Fruit fly (Drosophila melanogaster) whole organism, embryonic: ENCODE measurements around the gene CG15439.
A peak's percentile ranks its signal among the peaks of the same experiment; 100 is the strongest.

Experiments
- B-H1 ChIP-seq: fragments of 200-800 bp; sonication (Bioruptor generic); IDR thresholded peaks from 3 replicates; pipeline ENCODE4 v1.3.6; 2022; ENCODE audit warnings: missing biosample characterization, missing genetic modification characterization
- Bgb ChIP-seq: fragments of 200-800 bp; sonication (Bioruptor generic); IDR thresholded peaks from 2 replicates; pipeline ENCODE4 v1.3.6; 2022; ENCODE audit warnings: missing biosample characterization, missing genetic modification characterization; ENCODE audit not compliant: partially characterized antibody
- Blimp-1 ChIP-seq: fragments of 200-800 bp; sonication (Bioruptor generic); optimal IDR thresholded peaks from 3 replicates; lab custom pipeline; 2018; ENCODE audit warnings: missing biosample characterization, missing genetic modification characterization, mild to moderate bottlenecking, moderate library complexity, missing genetic modification reagents
- CG10147 ChIP-seq: fragments of 200-800 bp; sonication (Bioruptor generic); optimal IDR thresholded peaks from 2 replicates; lab custom pipeline; 2019; ENCODE audit warnings: missing biosample characterization, mild to moderate bottlenecking, missing genetic modification characterization, moderate library complexity
- CG10959 ChIP-seq: fragments of 200-800 bp; sonication (Bioruptor generic); IDR thresholded peaks from 2 replicates; pipeline ENCODE4 v1.3.6; 2022; ENCODE audit warnings: missing biosample characterization, missing genetic modification characterization
- CG11696 ChIP-seq: fragments of 200-800 bp; sonication (Bioruptor generic); IDR thresholded peaks from 2 replicates; pipeline ENCODE4 v1.3.6; 2022; ENCODE audit warnings: missing biosample characterization, missing genetic modification characterization
- CG14441 ChIP-seq: fragments of 200-800 bp; sonication (Bioruptor generic); IDR thresholded peaks from 2 replicates; pipeline ENCODE4 v1.3.6; 2022; ENCODE audit warnings: missing biosample characterization, missing genetic modification characterization
- CG14667 ChIP-seq: fragments of 200-800 bp; sonication (Bioruptor generic); IDR thresholded peaks from 2 replicates; pipeline ENCODE4 v1.3.6; 2022; ENCODE audit warnings: missing biosample characterization, missing genetic modification characterization
- CG15011 ChIP-seq: fragments of 200-800 bp; sonication (Bioruptor generic); optimal IDR thresholded peaks from 3 replicates; lab custom pipeline; 2018; ENCODE audit warnings: missing biosample characterization, mild to moderate bottlenecking, missing genetic modification characterization
- CG15601 ChIP-seq: fragments of 200-800 bp; sonication (Bioruptor generic); optimal IDR thresholded peaks from 3 replicates; lab custom pipeline; 2019; ENCODE audit warnings: missing biosample characterization, mild to moderate bottlenecking, missing genetic modification characterization, moderate library complexity
- CG1603 ChIP-seq: fragments of 200-800 bp; sonication (Bioruptor generic); optimal IDR thresholded peaks from 2 replicates; lab custom pipeline; 2019; ENCODE audit warnings: missing biosample characterization, mild to moderate bottlenecking, missing genetic modification characterization, moderate library complexity
- CG30431 ChIP-seq: fragments of 200-800 bp; sonication (Bioruptor generic); optimal IDR thresholded peaks from 2 replicates; lab custom pipeline; 2017; ENCODE audit warnings: missing biosample characterization, missing genetic modification characterization
- CG4820 ChIP-seq: fragments of 200-800 bp; sonication (Bioruptor generic); optimal IDR thresholded peaks from 3 replicates; lab custom pipeline; 2016; ENCODE audit warnings: missing biosample characterization, missing genetic modification characterization
- CG6813 ChIP-seq: fragments of 200-800 bp; sonication (Bioruptor generic); optimal IDR thresholded peaks from 2 replicates; lab custom pipeline; 2017; ENCODE audit warnings: missing biosample characterization, missing genetic modification characterization, mild to moderate bottlenecking, moderate library complexity, missing genetic modification reagents
- CG8290 ChIP-seq, 3 experiments: fragments of 200-800 bp; sonication (Bioruptor generic); optimal IDR thresholded peaks; 2 replicates each; lab custom pipeline; 2016 to 2019; ENCODE audit warnings: missing biosample characterization in 3 of 3, missing genetic modification characterization in 3 of 3, mild to moderate bottlenecking in 2 of 3, moderate library complexity in 1 of 3
- CG8765 ChIP-seq: fragments of 200-800 bp; sonication (Bioruptor generic); IDR thresholded peaks from 2 replicates; pipeline ENCODE4 v1.3.6; 2022; ENCODE audit warnings: missing biosample characterization, missing genetic modification characterization
- CG9932 ChIP-seq: fragments of 200-800 bp; sonication (Bioruptor generic); IDR thresholded peaks from 2 replicates; pipeline ENCODE4 v1.3.6; 2022; ENCODE audit warnings: missing biosample characterization, missing genetic modification characterization
- CTCF ChIP-seq: fragments of 200-800 bp; sonication (Bioruptor generic); optimal IDR thresholded peaks from 2 replicates; lab custom pipeline; 2017; ENCODE audit warnings: missing biosample characterization, mild to moderate bottlenecking, missing genetic modification characterization, moderate library complexity
- D19A ChIP-seq: fragments of 200-800 bp; optimal IDR thresholded peaks from 3 replicates; lab custom pipeline; 2019; ENCODE audit warnings: missing biosample characterization, mild to moderate bottlenecking, missing genetic modification characterization, moderate library complexity
- Dbx ChIP-seq: fragments of 200-800 bp; sonication (Bioruptor generic); IDR thresholded peaks from 3 replicates; pipeline ENCODE4 v1.3.6; 2022; ENCODE audit warnings: missing biosample characterization, missing genetic modification characterization
- Dip2 ChIP-seq: fragments of 200-800 bp; sonication (Bioruptor generic); IDR thresholded peaks from 2 replicates; pipeline ENCODE4 v1.3.6; 2022; ENCODE audit warnings: missing biosample characterization, missing genetic modification characterization
- Ets65A ChIP-seq: fragments of 200-800 bp; sonication (Bioruptor generic); peaks from one replicate; lab custom pipeline; 2016; ENCODE audit warnings: missing biosample characterization, missing genetic modification characterization
- H2.0 ChIP-seq: fragments of 200-800 bp; sonication (Bioruptor generic); IDR thresholded peaks from 2 replicates; pipeline ENCODE4 v1.3.6; 2022; ENCODE audit warnings: missing biosample characterization, missing genetic modification characterization
- HLH3B ChIP-seq: fragments of 200-800 bp; sonication (Bioruptor generic); IDR thresholded peaks from 2 replicates; pipeline ENCODE4 v1.3.6; 2022; ENCODE audit warnings: missing biosample characterization, missing genetic modification characterization
- Hr39 ChIP-seq: fragments of >200 bp; optimal IDR thresholded peaks from 2 replicates; lab custom pipeline; 2017
- Mad ChIP-seq: fragments of 200-800 bp; sonication (Bioruptor generic); optimal IDR thresholded peaks from 2 replicates; lab custom pipeline; 2016; ENCODE audit warnings: missing biosample characterization, missing genetic modification characterization
- Mes4 ChIP-seq: fragments of 200-800 bp; sonication (Bioruptor generic); optimal IDR thresholded peaks from 2 replicates; lab custom pipeline; 2016; ENCODE audit warnings: missing biosample characterization, missing genetic modification characterization
- NFAT ChIP-seq: fragments of 200-800 bp; sonication (Bioruptor generic); IDR thresholded peaks from 2 replicates; pipeline ENCODE4 v1.3.6; 2022; ENCODE audit warnings: missing biosample characterization, missing genetic modification characterization
- Neu2 ChIP-seq: fragments of 200-800 bp; sonication (Bioruptor generic); optimal IDR thresholded peaks from 3 replicates; lab custom pipeline; 2016; ENCODE audit warnings: missing biosample characterization, missing genetic modification characterization, borderline replicate concordance
- Pdp1 ChIP-seq, 2 experiments: fragments of 200-800 bp; sonication (Bioruptor generic); optimal IDR thresholded peaks; 3 replicates each; lab custom pipeline; 2016; ENCODE audit warnings: missing biosample characterization in 2 of 2, missing genetic modification characterization in 2 of 2, mild to moderate bottlenecking in 1 of 2, moderate library complexity in 1 of 2
- Ptx1 ChIP-seq: fragments of 200-800 bp; sonication (Bioruptor generic); IDR thresholded peaks from 2 replicates; pipeline ENCODE4 v1.3.6; 2022; ENCODE audit warnings: missing biosample characterization, missing genetic modification characterization
- Sry-β ChIP-seq: fragments of 200-800 bp; sonication (Bioruptor generic); optimal IDR thresholded peaks from 2 replicates; lab custom pipeline; 2018; ENCODE audit warnings: missing biosample characterization, mild to moderate bottlenecking, missing genetic modification characterization, moderate library complexity
- Xbp1 ChIP-seq: fragments of 200-800 bp; sonication (Bioruptor generic); optimal IDR thresholded peaks from 3 replicates; lab custom pipeline; 2016; ENCODE audit warnings: missing biosample characterization, mild to moderate bottlenecking, missing genetic modification characterization
- cato ChIP-seq: fragments of 200-800 bp; sonication (Bioruptor generic); optimal IDR thresholded peaks from 2 replicates; lab custom pipeline; 2016; ENCODE audit warnings: missing biosample characterization, missing genetic modification characterization, borderline replicate concordance
- ci ChIP-seq: fragments of 200-800 bp; sonication (Bioruptor generic); IDR thresholded peaks from 3 replicates; pipeline ENCODE4 v1.3.6; 2022; ENCODE audit warnings: missing biosample characterization, missing genetic modification characterization
- da ChIP-seq: fragments of 200-800 bp; sonication (Bioruptor generic); optimal IDR thresholded peaks from 2 replicates; lab custom pipeline; 2016; ENCODE audit warnings: missing biosample characterization, missing genetic modification characterization
- dimm ChIP-seq: fragments of 200-800 bp; sonication (Bioruptor generic); IDR thresholded peaks from 2 replicates; pipeline ENCODE4 v1.3.6; 2022; ENCODE audit warnings: missing biosample characterization, missing genetic modification characterization
- dpn ChIP-seq, 2 experiments: fragments of 200-800 bp; sonication (Bioruptor generic); optimal IDR thresholded peaks; 3 replicates each; lab custom pipeline; 2016; ENCODE audit warnings: missing biosample characterization in 2 of 2, missing genetic modification characterization in 2 of 2
- fu2 ChIP-seq: fragments of 200-800 bp; sonication (Bioruptor generic); optimal IDR thresholded peaks from 2 replicates; lab custom pipeline; 2016; ENCODE audit warnings: missing biosample characterization, missing genetic modification characterization
- jumu ChIP-seq: fragments of 200-800 bp; sonication (Bioruptor generic); optimal IDR thresholded peaks from 3 replicates; lab custom pipeline; 2016; ENCODE audit warnings: missing biosample characterization, missing genetic modification characterization
- lmd ChIP-seq: fragments of 200-800 bp; sonication (Bioruptor generic); IDR thresholded peaks from 2 replicates; pipeline ENCODE4 v1.3.6; 2022; ENCODE audit warnings: missing biosample characterization, missing genetic modification characterization
- pan ChIP-seq, 4 experiments: fragments of >200 bp in 3 of 4; fragments of 200-800 bp in 1 of 4; sonication (Bioruptor generic) in 1 of 4; optimal IDR thresholded peaks in 3 of 4; IDR thresholded peaks in 1 of 4; 2 replicates each; pipeline versions ENCODE4 v1.3.6 to Lab custom; 2017 to 2022; ENCODE audit warnings: missing biosample characterization in 2 of 4, missing genetic modification characterization in 2 of 4, mixed read lengths in 1 of 4
- ranshi ChIP-seq: fragments of 200-800 bp; sonication (Bioruptor generic); IDR thresholded peaks from 2 replicates; pipeline ENCODE4 v1.3.6; 2022; ENCODE audit warnings: missing biosample characterization, missing genetic modification characterization
- sd ChIP-seq: fragments of 200-800 bp; sonication (Bioruptor generic); optimal IDR thresholded peaks from 3 replicates; lab custom pipeline; 2018; ENCODE audit warnings: missing biosample characterization, mild to moderate bottlenecking, missing genetic modification characterization, moderate library complexity
- sima ChIP-seq: fragments of 200-800 bp; sonication (Bioruptor generic); optimal IDR thresholded peaks from 2 replicates; lab custom pipeline; 2016; ENCODE audit warnings: missing biosample characterization, missing genetic modification characterization
- so ChIP-seq: fragments of 200-800 bp; sonication (Bioruptor generic); IDR thresholded peaks from 3 replicates; pipeline ENCODE4 v1.3.6; 2022; ENCODE audit warnings: missing biosample characterization, missing genetic modification characterization
- sob ChIP-seq: fragments of 200-800 bp; sonication (Bioruptor generic); IDR thresholded peaks from 2 replicates; pipeline ENCODE4 v1.3.6; 2022; ENCODE audit warnings: missing biosample characterization, missing genetic modification characterization
- sr ChIP-seq: fragments of 200-800 bp; sonication (Bioruptor generic); IDR thresholded peaks from 3 replicates; pipeline ENCODE4 v1.3.6; 2022; ENCODE audit warnings: missing biosample characterization, missing genetic modification characterization
- stc ChIP-seq: fragments of 200-800 bp; sonication (Bioruptor generic); IDR thresholded peaks from 2 replicates; pipeline ENCODE4 v1.3.6; 2022; ENCODE audit warnings: missing biosample characterization, missing genetic modification characterization
- tin ChIP-seq: fragments of 200-800 bp; sonication (Bioruptor generic); optimal IDR thresholded peaks from 3 replicates; lab custom pipeline; 2016; ENCODE audit warnings: missing biosample characterization, missing genetic modification characterization
- zf30C ChIP-seq: fragments of 200-800 bp; sonication (Bioruptor generic); optimal IDR thresholded peaks from 3 replicates; lab custom pipeline; 2018; ENCODE audit warnings: missing biosample characterization, mild to moderate bottlenecking, missing genetic modification characterization

CG15439 gene

dm6 chr2L:4417982-4418381, 34.9 kb downstream of the CG15439 start (continued):
- TF ChIP-seq sima, result no peak
- peak; percentile 39; the same call in 1 of the 2 replicates for TF ChIP-seq Ptx1 (GFP tag; lab: Robert Waterston, UW)
- no peak for TF ChIP-seq Mad
- TF ChIP-seq Bgb (GFP tag; lab: Robert Waterston, UW), result no peak
- peak; percentile 53 for TF ChIP-seq lmd (GFP tag; lab: Robert Waterston, UW)
- TF ChIP-seq CG4820 (GFP tag; lab: Kevin White, UChicago), result no peak
- peak; percentile 25 for TF ChIP-seq CG1603
- 0 out of 2 replicates have a peak, but pooled peaks have one; percentile 35 for TF ChIP-seq H2.0
- TF ChIP-seq cato, result no peak
- no peak for TF ChIP-seq D19A (tag; lab: Kevin White, UChicago)
- peak in 1 of 2 experiments; percentile 4 for TF ChIP-seq dpn (GFP tag; optimal IDR thresholded peaks at IDR 0.05; lab: Kevin White, UChicago)
- TF ChIP-seq Xbp1 (GFP tag; lab: Kevin White, UChicago), result peak; percentile 1
- 0 out of 2 replicates have a peak, but pooled peaks have one; percentile 33 for TF ChIP-seq dimm (GFP tag; lab: Robert Waterston, UW)
- TF ChIP-seq Blimp-1 (GFP tag; lab: Kevin White, UChicago), result peak; percentile 11
- 0 out of 2 replicates have a peak, but pooled peaks have one; percentile 16 for TF ChIP-seq CG9932 (GFP tag; lab: Robert Waterston, UW)
- no peak for TF ChIP-seq fu2 (GFP tag; lab: Kevin White, UChicago)
- TF ChIP-seq CG30431 (GFP tag; lab: Kevin White, UChicago), result no peak
- no peak for TF ChIP-seq CG10147 (GFP tag; lab: Kevin White, UChicago)
- TF ChIP-seq Pdp1 (GFP tag; optimal IDR thresholded peaks at IDR 0.05; lab: Kevin White, UChicago), result peak in 1 of 2 experiments; percentile 10
- TF ChIP-seq CTCF (GFP tag; lab: Kevin White, UChicago), result peak; percentile 94
- peak; percentile 32; the same call in 1 of the 2 replicates for TF ChIP-seq CG14667 (GFP tag; lab: Robert Waterston, UW)
- TF ChIP-seq CG10959, result peak; percentile 34; the same call in 1 of the 2 replicates
- TF ChIP-seq Neu2 (GFP tag; lab: Kevin White, UChicago), result no peak
- TF ChIP-seq tin (GFP tag; lab: Kevin White, UChicago), result peak; percentile 18
- TF ChIP-seq Hr39 (lab: Kevin White, UChicago), result no peak
- no peak for TF ChIP-seq CG15601 (tag; lab: Kevin White, UChicago)
- TF ChIP-seq sr (GFP tag; lab: Robert Waterston, UW), result peak; percentile 59; the same call in 1 of the 3 replicates
- peak; percentile 91 for TF ChIP-seq Dip2 (GFP tag; lab: Robert Waterston, UW)
- TF ChIP-seq pan (optimal IDR thresholded peaks at IDR 0.05; lab: Kevin White, UChicago), result no peak
- TF ChIP-seq pan (GFP tag; optimal IDR thresholded peaks at IDR 0.05 in 1 of 2, IDR thresholded peaks at IDR 0.05 in 1 of 2), result peak in 1 of 2 experiments; percentile 31
- TF ChIP-seq CG15011, result no peak
- TF ChIP-seq Dbx, result no peak
- TF ChIP-seq CG11696 (GFP tag; lab: Robert Waterston, UW), result no peak
- TF ChIP-seq CG14441, result peak; percentile 42; the same call in 1 of the 2 replicates
- TF ChIP-seq so, result no peak
- TF ChIP-seq ranshi (GFP tag; lab: Robert Waterston, UW), result 0 out of 2 replicates have a peak, but pooled peaks have one; percentile 11
- no peak for TF ChIP-seq jumu (GFP tag; lab: Kevin White, UChicago)
- TF ChIP-seq sob (GFP tag; lab: Robert Waterston, UW), result no peak
- TF ChIP-seq stc (GFP tag; lab: Robert Waterston, UW), result peak; percentile 53
- no peak for TF ChIP-seq sd (tag; lab: Kevin White, UChicago)
- TF ChIP-seq B-H1 (GFP tag; lab: Robert Waterston, UW), result peak; percentile 12; the same call in 1 of the 3 replicates
- TF ChIP-seq Sry-β (GFP tag; lab: Kevin White, UChicago), result no peak
- 0 out of 2 replicates have a peak, but pooled peaks have one; percentile 23 for TF ChIP-seq NFAT (GFP tag; lab: Robert Waterston, UW)
- no peak for TF ChIP-seq CG6813
- no peak for TF ChIP-seq CG8765 (GFP tag; lab: Robert Waterston, UW)
- TF ChIP-seq zf30C (GFP tag; lab: Kevin White, UChicago), result no peak
- TF ChIP-seq HLH3B (GFP tag; lab: Robert Waterston, UW), result 0 out of 2 replicates have a peak, but pooled peaks have one; percentile 15
- no peak for TF ChIP-seq Mes4 (GFP tag; lab: Kevin White, UChicago)
- peak; percentile 78 for TF ChIP-seq Ets65A (GFP tag; lab: Kevin White, UChicago)
- no peak for TF ChIP-seq da
- TF ChIP-seq ci (GFP tag; lab: Robert Waterston, UW), result peak; percentile 52; the same call in 1 of the 3 replicates
- TF ChIP-seq CG8290 (GFP tag; optimal IDR thresholded peaks at IDR 0.05; lab: Kevin White, UChicago), result no peak
- TF ChIP-seq CG8290 (tag; optimal IDR thresholded peaks at IDR 0.05; lab: Kevin White, UChicago), result no peak
